Worm (Caenorhabditis elegans) whole organism, mixed stage, embryonic: Measurements from ENCODE around the gene sfa-1.

Experiments
- blmp-1 ChIP-seq: fragments of 150-350 bp; optimal IDR thresholded peaks from 2 replicates; lab custom pipeline; 2014; ENCODE audit warnings: missing biosample characterization, missing genetic modification characterization
- ceh-39 ChIP-seq: fragments of 150-350 bp; optimal IDR thresholded peaks from 2 replicates; lab custom pipeline; 2014; ENCODE audit warnings: missing biosample characterization, missing genetic modification characterization
- ces-1 ChIP-seq: fragments of 150-350 bp; optimal IDR thresholded peaks from 2 replicates; lab custom pipeline; 2014; ENCODE audit warnings: missing biosample characterization, missing genetic modification reagents, missing genetic modification characterization
- drap-1 ChIP-seq: fragments of 200-800 bp; sonication (Bioruptor generic); optimal IDR thresholded peaks from 3 replicates; lab custom pipeline; 2018; ENCODE audit warnings: mild to moderate bottlenecking, missing genetic modification characterization, missing compliant biosample characterization
- elt-3 ChIP-seq: fragments of 150-350 bp; optimal IDR thresholded peaks from 2 replicates; lab custom pipeline; 2014; ENCODE audit warnings: missing biosample characterization, missing genetic modification characterization
- lin-13 ChIP-seq: fragments of 150-350 bp; optimal IDR thresholded peaks from 2 replicates; lab custom pipeline; 2014; ENCODE audit warnings: missing biosample characterization, missing genetic modification characterization
- lsy-2 ChIP-seq: fragments of 150-350 bp; optimal IDR thresholded peaks from 2 replicates; lab custom pipeline; 2014; ENCODE audit warnings: missing biosample characterization, missing genetic modification characterization
- nhr-12 ChIP-seq: fragments of 150-350 bp; optimal IDR thresholded peaks from 2 replicates; lab custom pipeline; 2014; ENCODE audit warnings: missing biosample characterization, missing genetic modification characterization
- nhr-237 ChIP-seq: fragments of 150-350 bp; optimal IDR thresholded peaks from 2 replicates; lab custom pipeline; 2014; ENCODE audit warnings: missing biosample characterization, missing genetic modification characterization
- pha-4 ChIP-seq: fragments of 150-350 bp; optimal IDR thresholded peaks from 2 replicates; lab custom pipeline; 2018; ENCODE audit warnings: missing biosample characterization, missing genetic modification reagents, missing genetic modification characterization
- sptf-1 ChIP-seq: sonication (generic microtip); optimal IDR thresholded peaks from 2 replicates; lab custom pipeline; 2017; ENCODE audit warnings: mild to moderate bottlenecking, missing genetic modification characterization, moderate library complexity, missing compliant biosample characterization
- unc-120 ChIP-seq: sonication (generic microtip); optimal IDR thresholded peaks from 2 replicates; lab custom pipeline; 2017; ENCODE audit warnings: missing genetic modification characterization, missing compliant biosample characterization; ENCODE audit not compliant: poor library complexity, severe bottlenecking
- unc-39 ChIP-seq: fragments of 150-350 bp; optimal IDR thresholded peaks from 2 replicates; lab custom pipeline; 2014; ENCODE audit warnings: missing biosample characterization, missing genetic modification characterization
- ztf-11 ChIP-seq: fragments of 150-350 bp; optimal IDR thresholded peaks from 2 replicates; lab custom pipeline; 2014; ENCODE audit warnings: missing biosample characterization, missing genetic modification characterization

- TF ChIP-seq drap-1 (GFP tag; lab: Kevin White, UChicago) (no peak), ztf-11 (tag; lab: Kevin White, UChicago) (no peak), ceh-39 (tag; lab: Kevin White, UChicago) (no peak), unc-39 (tag; lab: Kevin White, UChicago) (no peak), nhr-12 (tag; lab: Kevin White, UChicago) (no peak), lsy-2 (tag; lab: Kevin White, UChicago) (no peak), lin-13 (tag; lab: Kevin White, UChicago) (no peak), sptf-1 (tag; lab: Kevin White, UChicago) (no peak), unc-120 (tag; lab: Kevin White, UChicago) (no peak), pha-4 (tag; lab: Kevin White, UChicago) (no peak), elt-3 (tag; lab: Kevin White, UChicago) (no peak), ces-1 (GFP tag; lab: Kevin White, UChicago) (no peak), blmp-1 (tag; lab: Kevin White, UChicago) (no peak), nhr-237 (tag; lab: Kevin White, UChicago) (no peak)
Observed at ce11 chrIV:17108200-17108599, 2.6 kb downstream of the sfa-1 start.
